Worm (Caenorhabditis elegans) whole organism, young adult: Measurements from ENCODE around the gene hipr-1.

ENCODE experiments used
- B0261.1 ChIP-seq: sonication (generic microtip); optimal IDR thresholded peaks from 2 replicates; lab custom pipeline; 2016; ENCODE audit warnings: mild to moderate bottlenecking, missing genetic modification characterization, moderate library complexity, missing compliant biosample characterization
- T26A5.8 ChIP-seq: sonication (generic microtip); optimal IDR thresholded peaks from 2 replicates; lab custom pipeline; 2016; ENCODE audit warnings: missing genetic modification characterization, missing compliant biosample characterization
- ccch-3 ChIP-seq: fragments of 200-800 bp; sonication (Bioruptor generic); optimal IDR thresholded peaks from 2 replicates; lab custom pipeline; 2018; ENCODE audit warnings: mild to moderate bottlenecking, missing genetic modification characterization, missing compliant biosample characterization
- dox-1 ChIP-seq: fragments of 200-800 bp; sonication (Bioruptor generic); IDR thresholded peaks from 2 replicates; pipeline ENCODE4 v1.3.6; 2022; ENCODE audit warnings: missing genetic modification reagents, missing genetic modification characterization, missing compliant biosample characterization
- nhr-90 ChIP-seq: sonication (generic microtip); optimal IDR thresholded peaks from 2 replicates; lab custom pipeline; 2016; ENCODE audit warnings: missing genotype, mild to moderate bottlenecking, missing genetic modification characterization, missing compliant biosample characterization
- pha-4 ChIP-seq: fragments of 150-350 bp; sonication (generic microtip); optimal IDR thresholded peaks from 2 replicates; lab custom pipeline; 2014; ENCODE audit warnings: missing biosample characterization, missing genetic modification reagents, missing genetic modification characterization

DNA sequence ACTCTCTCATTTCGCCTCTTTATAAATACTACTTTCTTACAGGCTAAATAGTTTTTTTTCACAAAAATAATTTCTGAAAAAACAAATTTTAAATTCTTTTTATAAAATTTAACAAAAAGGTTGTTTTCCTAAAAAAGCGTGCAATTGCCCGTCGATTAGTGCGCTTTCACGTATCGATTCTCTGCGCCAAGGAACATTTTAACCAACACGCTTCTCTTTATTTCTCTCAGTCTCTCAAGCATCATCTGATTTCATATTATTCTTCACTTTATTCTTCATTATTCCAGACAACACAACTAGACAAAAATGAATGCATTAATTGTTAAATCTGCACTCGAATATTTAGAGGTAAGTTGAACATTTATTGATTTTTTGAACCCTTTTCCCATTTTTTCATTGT lies 30.3 kb upstream of the hipr-1 start, which contains the start of gene B0303.4:
- no peak for TF ChIP-seq dox-1
- TF ChIP-seq T26A5.8 (tag; lab: Kevin White, UChicago), result no peak
- TF ChIP-seq pha-4, result no peak
- no peak for TF ChIP-seq ccch-3 (GFP tag; lab: Kevin White, UChicago)
- no peak for TF ChIP-seq B0261.1
- no peak for TF ChIP-seq nhr-90 (tag; lab: Kevin White, UChicago)
